In the genomic region with DNA sequence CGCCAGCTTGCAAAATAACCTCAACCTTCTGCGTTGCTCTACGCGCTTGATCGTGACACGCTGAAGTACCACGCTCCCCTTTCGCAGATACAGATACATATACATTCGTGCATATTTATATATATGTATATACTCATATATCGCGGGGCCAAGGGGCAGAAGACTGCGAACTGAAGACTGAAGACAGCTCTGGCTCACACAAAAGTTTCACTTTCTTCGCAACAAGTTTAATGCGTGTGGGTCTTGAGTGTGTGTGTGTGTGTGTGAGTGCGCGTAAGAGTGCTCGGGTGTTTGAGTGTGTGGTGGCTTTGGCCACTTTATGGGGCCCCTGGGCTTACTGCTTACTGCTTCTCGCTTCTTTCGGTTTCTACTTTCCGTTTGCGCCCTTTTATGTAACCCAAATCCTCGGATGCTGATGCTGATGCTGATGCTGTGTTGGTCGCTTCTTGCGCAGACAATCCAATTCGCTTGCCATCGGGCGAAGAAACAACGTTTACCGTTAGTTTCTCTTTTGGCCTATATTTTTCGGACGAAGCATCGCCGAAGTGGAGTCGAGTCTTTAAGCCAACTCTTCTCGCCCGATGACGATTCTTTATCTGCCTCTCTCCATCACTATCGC, we compare ENCODE assay signal across 3 fruit fly cellular contexts.
TF ChIP-seq lines count a peak whose summit lies in the region.

No protein-coding gene starts in this region.

- TF ChIP-seq CTCF in whole organism, embryonic (GFP tag; optimal IDR thresholded peaks at IDR 0.05; lab: Kevin White, UChicago) = no peak

TF ChIP-seq in whole organism, embryonic, 481 proteins besides CTCF, POLR2A, EP300 and RAD21:
- peak; percentile 98 for TF ChIP-seq Blimp-1 (GFP tag; optimal IDR thresholded peaks at IDR 0.05; lab: Kevin White, UChicago)
- TF ChIP-seq shn (GFP tag; optimal IDR thresholded peaks at IDR 0.05; lab: Kevin White, UChicago) = no peak
- no peak for TF ChIP-seq Elba2 (GFP tag; optimal IDR thresholded peaks at IDR 0.05; lab: Kevin White, UChicago)
- 0 out of 3 replicates have a peak, but pooled peaks have one; percentile 29 for TF ChIP-seq z (GFP tag; IDR thresholded peaks at IDR 0.05; lab: Robert Waterston, UW)
- no peak for TF ChIP-seq chif (GFP tag; optimal IDR thresholded peaks at IDR 0.05; lab: Kevin White, UChicago)
- no peak for TF ChIP-seq D (optimal IDR thresholded peaks at IDR 0.05; lab: Kevin White, UChicago)
- no peak for TF ChIP-seq D (GFP tag; optimal IDR thresholded peaks at IDR 0.05; lab: Kevin White, UChicago)
- TF ChIP-seq CG2116 (GFP tag; optimal IDR thresholded peaks at IDR 0.05; lab: Kevin White, UChicago) = no peak
- TF ChIP-seq Deaf1 (tag; optimal IDR thresholded peaks at IDR 0.05; lab: Kevin White, UChicago) = peak; percentile 49
- peak; percentile 59 for TF ChIP-seq cg (GFP tag; optimal IDR thresholded peaks at IDR 0.05; lab: Kevin White, UChicago)
- TF ChIP-seq ems (GFP tag; optimal IDR thresholded peaks at IDR 0.05; lab: Kevin White, UChicago) = no peak
- peak; percentile 86 for TF ChIP-seq pros (GFP tag; optimal IDR thresholded peaks at IDR 0.05; lab: Kevin White, UChicago)
- TF ChIP-seq Hr51 (GFP tag; optimal IDR thresholded peaks at IDR 0.05; lab: Kevin White, UChicago) = no peak
- peak; percentile 29 for TF ChIP-seq sens (GFP tag; lab: Kevin White, UChicago)
- no peak for TF ChIP-seq insv (GFP tag; optimal IDR thresholded peaks at IDR 0.05; lab: Kevin White, UChicago)
- TF ChIP-seq CG4820 (GFP tag; optimal IDR thresholded peaks at IDR 0.05; lab: Kevin White, UChicago) = no peak
- no peak for TF ChIP-seq CHES-1-like (GFP tag; optimal IDR thresholded peaks at IDR 0.05; lab: Kevin White, UChicago)

TF ChIP-seq in whole organism, prepupa, 60 proteins besides CTCF, POLR2A, EP300 and RAD21:
- TF ChIP-seq CG4318 (GFP tag; optimal IDR thresholded peaks at IDR 0.05; lab: Kevin White, UChicago) (no peak), Eip78C (GFP tag; lab: Kevin White, UChicago) (peak; percentile 34), topi (GFP tag; optimal IDR thresholded peaks at IDR 0.05; lab: Kevin White, UChicago) (no peak), Blimp-1 (GFP tag; optimal IDR thresholded peaks at IDR 0.05; lab: Kevin White, UChicago) (peak; percentile 99), eg (GFP tag; IDR thresholded peaks at IDR 0.05; lab: Robert Waterston, UW) (0 out of 3 replicates have a peak, but pooled peaks have one; percentile 12), CG10631 (GFP tag; optimal IDR thresholded peaks at IDR 0.05; lab: Kevin White, UChicago) (no peak), Sox102F (GFP tag; optimal IDR thresholded peaks at IDR 0.05; lab: Kevin White, UChicago) (peak; percentile 7), CG6854 (GFP tag; optimal IDR thresholded peaks at IDR 0.05; lab: Kevin White, UChicago) (peak; percentile 88)

TF ChIP-seq in whole organism, wandering third instar larva, 38 proteins besides CTCF, POLR2A, EP300 and RAD21:
- TF ChIP-seq Vsx2 (GFP tag; optimal IDR thresholded peaks at IDR 0.05; lab: Kevin White, UChicago; ENCODE audit: partially characterized antibody) = peak; percentile 18
- TF ChIP-seq brk (GFP tag; optimal IDR thresholded peaks at IDR 0.05; lab: Kevin White, UChicago) = no peak
- peak; percentile 21 for TF ChIP-seq Dfd (GFP tag; optimal IDR thresholded peaks at IDR 0.05; lab: Kevin White, UChicago)
- TF ChIP-seq fru (GFP tag; optimal IDR thresholded peaks at IDR 0.05; lab: Kevin White, UChicago) = no peak
- TF ChIP-seq CG9705 (GFP tag; optimal IDR thresholded peaks at IDR 0.05; lab: Kevin White, UChicago) = no peak
- no peak for TF ChIP-seq foxo (GFP tag; optimal IDR thresholded peaks at IDR 0.05; lab: Kevin White, UChicago)
- TF ChIP-seq Dif (GFP tag; optimal IDR thresholded peaks at IDR 0.05; lab: Kevin White, UChicago; ENCODE audit: partially characterized antibody) = peak; percentile 24
- no peak for TF ChIP-seq h (GFP tag; optimal IDR thresholded peaks at IDR 0.05; lab: Kevin White, UChicago)
- TF ChIP-seq Myc (optimal IDR thresholded peaks at IDR 0.05; lab: Kevin White, UChicago) = no peak
- no peak for TF ChIP-seq Hnf4 (GFP tag; optimal IDR thresholded peaks at IDR 0.05; lab: Kevin White, UChicago)
- no peak for TF ChIP-seq OdsH (GFP tag; optimal IDR thresholded peaks at IDR 0.05; lab: Kevin White, UChicago)
- no peak for TF ChIP-seq dmrt93B (GFP tag; optimal IDR thresholded peaks at IDR 0.05; lab: Kevin White, UChicago)

Comparison
In these comparisons a context has a peak if more than half of its experiments do, and no peak if none do; other contexts are left out.
1. Of the 7 proteins assayed by ChIP-seq in both whole organism, embryonic and whole organism, prepupa: peak only in whole organism, embryonic: none; only in whole organism, prepupa: CG6854 and Sox102F; in both: Blimp-1; in neither: 4.